Worm (Caenorhabditis elegans): ENCODE data around the gene sox-4.

ce11 chrX:3513715-3514114, 4.9 kb upstream of the sox-4 start:
- TF ChIP-seq sptf-2 (GFP tag; optimal IDR thresholded peaks at IDR 0.05) (no peak), die-1 (tag; optimal IDR thresholded peaks at IDR 0.05) (no peak), ceh-79 (tag; optimal IDR thresholded peaks at IDR 0.05) (no peak), repo-1 (tag; optimal IDR thresholded peaks at IDR 0.05) (no peak), Y79H2A.3 (GFP tag; conservative IDR thresholded peaks at IDR 0.05) (no peak), let-607 (tag; optimal IDR thresholded peaks at IDR 0.05) (no peak)

Data from whole organism, young adult.